Fruit fly (Drosophila melanogaster) whole organism, embryonic: ENCODE data around the gene rost.

Source experiments
- CG10431 ChIP-seq: fragments of 200-800 bp; sonication (Bioruptor generic); optimal IDR thresholded peaks from 3 replicates; lab custom pipeline; 2018; ENCODE audit warnings: missing biosample characterization, mild to moderate bottlenecking, missing genetic modification characterization
- CG10565 ChIP-seq: fragments of 200-800 bp; sonication (Bioruptor generic); optimal IDR thresholded peaks from 3 replicates; lab custom pipeline; 2016; ENCODE audit warnings: missing biosample characterization, mild to moderate bottlenecking, missing genetic modification characterization
- CG11398 ChIP-seq: fragments of 200-800 bp; sonication (Bioruptor generic); optimal IDR thresholded peaks from 2 replicates; lab custom pipeline; 2016; ENCODE audit warnings: missing biosample characterization, missing genetic modification characterization
- CG14965 ChIP-seq: fragments of 200-800 bp; sonication (Bioruptor generic); optimal IDR thresholded peaks from 2 replicates; lab custom pipeline; 2016; ENCODE audit warnings: missing biosample characterization, missing genetic modification characterization, borderline replicate concordance
- CG15269 ChIP-seq: fragments of 200-800 bp; sonication (Bioruptor generic); optimal IDR thresholded peaks from 2 replicates; lab custom pipeline; 2018; ENCODE audit warnings: missing biosample characterization, mild to moderate bottlenecking, missing genetic modification characterization, moderate library complexity
- CG15696 ChIP-seq: fragments of 200-800 bp; sonication (Bioruptor generic); optimal IDR thresholded peaks from 2 replicates; lab custom pipeline; 2019; ENCODE audit warnings: missing biosample characterization, mild to moderate bottlenecking, missing genetic modification characterization, moderate library complexity
- CG1603 ChIP-seq: fragments of 200-800 bp; sonication (Bioruptor generic); optimal IDR thresholded peaks from 2 replicates; lab custom pipeline; 2019; ENCODE audit warnings: missing biosample characterization, mild to moderate bottlenecking, missing genetic modification characterization, moderate library complexity
- CG16813 ChIP-seq: fragments of 200-800 bp; sonication (Bioruptor generic); IDR thresholded peaks from 3 replicates; pipeline ENCODE4 v1.3.6; 2022; ENCODE audit warnings: missing biosample characterization, missing genetic modification characterization; ENCODE audit not compliant: partially characterized antibody
- CG17612 ChIP-seq: fragments of 200-800 bp; sonication (Bioruptor generic); IDR thresholded peaks from 2 replicates; pipeline ENCODE4 v1.3.6; 2022; ENCODE audit warnings: missing biosample characterization, missing genetic modification characterization
- CG2120 ChIP-seq: fragments of 200-800 bp; sonication (Bioruptor generic); optimal IDR thresholded peaks from 3 replicates; lab custom pipeline; 2016; ENCODE audit warnings: missing biosample characterization, missing genetic modification characterization
- CG3065 ChIP-seq: fragments of 200-800 bp; sonication (Bioruptor generic); optimal IDR thresholded peaks from 2 replicates; lab custom pipeline; 2016; ENCODE audit warnings: missing biosample characterization, missing genetic modification characterization
- CG34422 ChIP-seq: fragments of 200-800 bp; sonication (Bioruptor generic); IDR thresholded peaks from 3 replicates; pipeline ENCODE4 v1.3.6; 2022; ENCODE audit warnings: missing biosample characterization, missing genetic modification characterization
- CG4424 ChIP-seq: fragments of 200-800 bp; sonication (Bioruptor generic); optimal IDR thresholded peaks from 3 replicates; lab custom pipeline; 2016; ENCODE audit warnings: missing biosample characterization, missing genetic modification characterization
- CG4730 ChIP-seq: fragments of 200-800 bp; sonication (Bioruptor generic); IDR thresholded peaks from 2 replicates; pipeline ENCODE4 v1.3.6; 2022; ENCODE audit warnings: missing biosample characterization, missing genetic modification characterization
- CG5953 ChIP-seq: fragments of 200-800 bp; sonication (Bioruptor generic); IDR thresholded peaks from 2 replicates; pipeline ENCODE4 v1.3.6; 2022; ENCODE audit warnings: missing biosample characterization, missing genetic modification characterization
- CG6765 ChIP-seq: fragments of 200-800 bp; sonication (Bioruptor generic); optimal IDR thresholded peaks from 3 replicates; lab custom pipeline; 2017; ENCODE audit warnings: missing biosample characterization, mild to moderate bottlenecking, missing genetic modification characterization
- CG7839 ChIP-seq: fragments of 200-800 bp; sonication (Bioruptor generic); optimal IDR thresholded peaks from 3 replicates; lab custom pipeline; 2018; ENCODE audit warnings: missing biosample characterization, mild to moderate bottlenecking, missing genetic modification characterization, moderate library complexity
- Dll ChIP-seq: fragments of 200-800 bp; sonication (Bioruptor generic); IDR thresholded peaks from 4 replicates; pipeline ENCODE4 v1.3.6; 2022; ENCODE audit warnings: missing biosample characterization, missing genetic modification characterization; ENCODE audit not compliant: partially characterized antibody
- Fer2 ChIP-seq: fragments of 200-800 bp; sonication (Bioruptor generic); optimal IDR thresholded peaks from 2 replicates; lab custom pipeline; 2018; ENCODE audit warnings: missing biosample characterization, mild to moderate bottlenecking, missing genetic modification characterization, moderate library complexity
- H2.0 ChIP-seq: fragments of 200-800 bp; sonication (Bioruptor generic); IDR thresholded peaks from 2 replicates; pipeline ENCODE4 v1.3.6; 2022; ENCODE audit warnings: missing biosample characterization, missing genetic modification characterization
- HHEX ChIP-seq: fragments of 200-800 bp; sonication (Bioruptor generic); optimal IDR thresholded peaks from 3 replicates; lab custom pipeline; 2017; ENCODE audit warnings: missing biosample characterization, mild to moderate bottlenecking, missing genetic modification characterization, missing genetic modification reagents
- Max ChIP-seq: fragments of 200-800 bp; sonication (Bioruptor generic); optimal IDR thresholded peaks from 2 replicates; lab custom pipeline; 2016; ENCODE audit warnings: missing biosample characterization, mild to moderate bottlenecking, missing genetic modification characterization
- Nf-YA ChIP-seq: fragments of 200-800 bp; sonication (Bioruptor generic); IDR thresholded peaks from 2 replicates; pipeline ENCODE4 v1.3.6; 2022; ENCODE audit warnings: missing biosample characterization, missing genetic modification characterization
- Oli ChIP-seq: fragments of 200-800 bp; sonication (Bioruptor generic); optimal IDR thresholded peaks from 2 replicates; lab custom pipeline; 2018; ENCODE audit warnings: missing biosample characterization, mild to moderate bottlenecking, missing genetic modification characterization, moderate library complexity
- Optix ChIP-seq: fragments of 200-800 bp; sonication (Bioruptor generic); IDR thresholded peaks from 3 replicates; pipeline ENCODE4 v1.3.6; 2022; ENCODE audit warnings: missing biosample characterization, missing genetic modification characterization
- Rx ChIP-seq: fragments of 200-800 bp; sonication (Bioruptor generic); IDR thresholded peaks from 2 replicates; pipeline ENCODE4 v1.3.6; 2022; ENCODE audit warnings: missing biosample characterization, missing genetic modification characterization
- Vsx1 ChIP-seq: fragments of 200-800 bp; sonication (Bioruptor generic); optimal IDR thresholded peaks from 2 replicates; lab custom pipeline; 2017; ENCODE audit warnings: missing biosample characterization, mild to moderate bottlenecking, missing genetic modification characterization, missing genetic modification reagents
- ash1 ChIP-seq: fragments of 200-800 bp; sonication (Bioruptor generic); optimal IDR thresholded peaks from 2 replicates; lab custom pipeline; 2018; ENCODE audit warnings: missing biosample characterization, mild to moderate bottlenecking, missing genetic modification characterization
- cato ChIP-seq: fragments of 200-800 bp; sonication (Bioruptor generic); optimal IDR thresholded peaks from 2 replicates; lab custom pipeline; 2016; ENCODE audit warnings: missing biosample characterization, missing genetic modification characterization, borderline replicate concordance
- corto ChIP-seq: fragments of 200-800 bp; sonication (Bioruptor generic); optimal IDR thresholded peaks from 2 replicates; lab custom pipeline; 2016; ENCODE audit warnings: missing biosample characterization, mild to moderate bottlenecking, missing genetic modification characterization, moderate library complexity
- gfzf ChIP-seq: fragments of 200-800 bp; sonication (Bioruptor generic); optimal IDR thresholded peaks from 2 replicates; lab custom pipeline; 2016; ENCODE audit warnings: missing biosample characterization, mild to moderate bottlenecking, missing genetic modification characterization, moderate library complexity
- lab ChIP-seq: fragments of 200-800 bp; sonication (Bioruptor generic); optimal IDR thresholded peaks from 3 replicates; lab custom pipeline; 2017; ENCODE audit warnings: missing biosample characterization, missing genetic modification characterization, mild to moderate bottlenecking, moderate library complexity, missing genetic modification reagents
- luna ChIP-seq: fragments of 200-800 bp; sonication (Bioruptor generic); optimal IDR thresholded peaks from 2 replicates; lab custom pipeline; 2016; ENCODE audit warnings: missing biosample characterization, missing genetic modification characterization
- mld ChIP-seq: fragments of 200-800 bp; sonication (Bioruptor generic); IDR thresholded peaks from 3 replicates; pipeline ENCODE4 v1.3.6; 2022; ENCODE audit warnings: missing biosample characterization, missing genetic modification characterization; ENCODE audit not compliant: partially characterized antibody
- pb ChIP-seq: fragments of 200-800 bp; sonication (Bioruptor generic); optimal IDR thresholded peaks from 3 replicates; lab custom pipeline; 2016; ENCODE audit warnings: missing biosample characterization, missing genetic modification characterization
- pfk ChIP-seq: fragments of 200-800 bp; sonication (Bioruptor generic); optimal IDR thresholded peaks from 2 replicates; lab custom pipeline; 2018; ENCODE audit warnings: missing biosample characterization, mild to moderate bottlenecking, missing genetic modification characterization, moderate library complexity
- row ChIP-seq: fragments of 200-800 bp; sonication (Bioruptor generic); IDR thresholded peaks from 3 replicates; pipeline ENCODE4 v1.3.6; 2022; ENCODE audit warnings: missing biosample characterization, missing genetic modification characterization
- sens-2 ChIP-seq: fragments of 200-800 bp; sonication (Bioruptor generic); IDR thresholded peaks from 2 replicates; pipeline ENCODE4 v1.3.6; 2022; ENCODE audit warnings: missing biosample characterization, missing genetic modification characterization
- sisA ChIP-seq: fragments of 200-800 bp; sonication (Bioruptor generic); IDR thresholded peaks from 2 replicates; pipeline ENCODE4 v1.3.6; 2022; ENCODE audit warnings: missing biosample characterization, missing genetic modification characterization
- slbo ChIP-seq: fragments of 200-800 bp; sonication (Bioruptor generic); IDR thresholded peaks from 2 replicates; pipeline ENCODE4 v1.3.6; 2022; ENCODE audit warnings: missing biosample characterization, missing genetic modification characterization
- slou ChIP-seq: fragments of 200-800 bp; sonication (Bioruptor generic); optimal IDR thresholded peaks from 3 replicates; lab custom pipeline; 2016; ENCODE audit warnings: missing biosample characterization, missing genetic modification characterization
- sqz ChIP-seq: fragments of 200-800 bp; sonication (Bioruptor generic); optimal IDR thresholded peaks from 3 replicates; lab custom pipeline; 2018; ENCODE audit warnings: missing biosample characterization, mild to moderate bottlenecking, missing genetic modification characterization
- sr ChIP-seq: fragments of 200-800 bp; sonication (Bioruptor generic); IDR thresholded peaks from 3 replicates; pipeline ENCODE4 v1.3.6; 2022; ENCODE audit warnings: missing biosample characterization, missing genetic modification characterization
- tna ChIP-seq: fragments of 200-800 bp; sonication (Bioruptor generic); IDR thresholded peaks from 2 replicates; pipeline ENCODE4 v1.3.6; 2022; ENCODE audit warnings: missing biosample characterization, missing genetic modification characterization; ENCODE audit not compliant: partially characterized antibody
- toy ChIP-seq: fragments of 200-800 bp; sonication (Bioruptor generic); IDR thresholded peaks from 2 replicates; pipeline ENCODE4 v1.3.6; 2022; ENCODE audit warnings: missing biosample characterization, missing genetic modification characterization
- vfl ChIP-seq: fragments of 200-800 bp; sonication (Bioruptor generic); optimal IDR thresholded peaks from 2 replicates; lab custom pipeline; 2016; ENCODE audit warnings: missing biosample characterization, missing genetic modification characterization
- wek ChIP-seq: fragments of 200-800 bp; sonication (Bioruptor generic); optimal IDR thresholded peaks from 3 replicates; lab custom pipeline; 2018; ENCODE audit warnings: missing biosample characterization, mild to moderate bottlenecking, missing genetic modification characterization, moderate library complexity
- zen ChIP-seq: fragments of 200-800 bp; sonication (Bioruptor generic); optimal IDR thresholded peaks from 3 replicates; lab custom pipeline; 2018; ENCODE audit warnings: missing biosample characterization, mild to moderate bottlenecking, missing genetic modification characterization, moderate library complexity

The rost gene

DNA sequence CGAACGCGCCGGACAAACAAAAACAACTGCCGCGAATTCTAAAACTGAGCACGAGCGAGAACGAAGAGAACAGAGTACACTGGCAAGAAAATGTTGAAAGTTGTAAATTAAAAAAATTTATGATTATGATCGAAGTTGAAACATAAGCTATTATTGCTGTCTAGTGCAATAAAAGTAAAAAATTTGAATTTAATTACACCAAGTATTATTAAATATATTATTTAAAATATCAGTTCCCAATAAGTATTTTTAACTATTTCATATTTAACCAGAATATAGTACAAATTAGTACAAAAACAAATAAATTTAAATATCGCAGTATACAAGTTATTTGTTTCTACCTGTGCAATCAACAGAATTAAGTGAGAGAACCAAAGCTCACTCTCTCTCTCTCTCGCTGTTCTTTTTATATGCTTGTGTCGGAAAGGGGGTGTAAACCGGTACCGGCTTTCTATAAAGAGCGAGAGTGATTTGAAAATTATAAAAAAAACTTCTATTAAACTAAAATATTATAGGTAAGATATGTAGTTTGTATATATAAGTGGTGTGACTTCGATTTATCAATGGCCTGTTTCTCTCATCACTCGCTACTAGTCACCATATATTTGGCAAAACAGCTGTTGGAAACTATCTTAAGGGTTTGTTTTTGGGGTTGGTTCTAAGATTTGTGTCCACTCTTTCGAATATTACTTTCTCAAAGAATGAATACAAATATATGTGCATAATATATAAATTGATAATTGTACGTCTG, 38.0 kb downstream of the rost start, which contains the start of gene C1GalTA (continued):
- peak; percentile 6 for TF ChIP-seq CG1603 (tag; lab: Kevin White, UChicago)
- TF ChIP-seq CG2120 (GFP tag; lab: Kevin White, UChicago) = peak; percentile 89
- no peak for TF ChIP-seq sr
- TF ChIP-seq HHEX (GFP tag; lab: Kevin White, UChicago) = peak; percentile 97
- peak; percentile 86 for TF ChIP-seq sisA (GFP tag; lab: Robert Waterston, UW)
- TF ChIP-seq slbo = peak; percentile 95
- TF ChIP-seq H2.0 (GFP tag; lab: Robert Waterston, UW) = peak; percentile 91
- peak; percentile 90 for TF ChIP-seq Max (GFP tag; lab: Kevin White, UChicago)
- TF ChIP-seq sqz = peak; percentile 98
- TF ChIP-seq zen = peak; percentile 96
- peak; percentile 98 for TF ChIP-seq lab (GFP tag; lab: Kevin White, UChicago)
- peak; percentile 90 for TF ChIP-seq toy (GFP tag; lab: Robert Waterston, UW)
- TF ChIP-seq row (GFP tag; lab: Robert Waterston, UW) = peak; percentile 98
- TF ChIP-seq CG10565 (GFP tag; lab: Kevin White, UChicago) = peak; percentile 26
- peak; percentile 90 for TF ChIP-seq Vsx1 (GFP tag; lab: Kevin White, UChicago)
- peak; percentile 95 for TF ChIP-seq CG15696 (tag; lab: Kevin White, UChicago)
- TF ChIP-seq CG17612 = peak; percentile 87
- peak; percentile 78 for TF ChIP-seq Rx
- TF ChIP-seq ash1 (GFP tag; lab: Kevin White, UChicago) = no peak
- peak; percentile 70 for TF ChIP-seq vfl (GFP tag; lab: Kevin White, UChicago)
- 0 out of 3 replicates have a peak, but pooled peaks have one; percentile 62 for TF ChIP-seq Optix (GFP tag; lab: Robert Waterston, UW)
- peak; percentile 95 for TF ChIP-seq Fer2 (tag; lab: Kevin White, UChicago)
- TF ChIP-seq CG11398 (GFP tag; lab: Kevin White, UChicago) = peak; percentile 63
- TF ChIP-seq corto (GFP tag; lab: Kevin White, UChicago) = peak; percentile 59
- no peak for TF ChIP-seq CG14965
- peak; percentile 91 for TF ChIP-seq cato (GFP tag; lab: Kevin White, UChicago)
- no peak for TF ChIP-seq tna (GFP tag; lab: Robert Waterston, UW)
- peak; percentile 89 for TF ChIP-seq Nf-YA (GFP tag; lab: Robert Waterston, UW)
- no peak for TF ChIP-seq CG16813 (GFP tag; lab: Robert Waterston, UW)
- TF ChIP-seq CG4424 (GFP tag; lab: Kevin White, UChicago) = peak; percentile 96
- TF ChIP-seq pfk (GFP tag; lab: Kevin White, UChicago) = no peak
- peak; percentile 38 for TF ChIP-seq wek (GFP tag; lab: Kevin White, UChicago)
- peak; percentile 11 for TF ChIP-seq pb
- TF ChIP-seq CG34422 (GFP tag; lab: Robert Waterston, UW) = peak; percentile 96
- peak; percentile 87 for TF ChIP-seq CG3065 (GFP tag; lab: Kevin White, UChicago)
- TF ChIP-seq CG7839 (tag; lab: Kevin White, UChicago) = peak; percentile 99
- TF ChIP-seq slou (GFP tag; lab: Kevin White, UChicago) = peak; percentile 94
- peak; percentile 81 for TF ChIP-seq sens-2 (GFP tag; lab: Robert Waterston, UW)
- no peak for TF ChIP-seq luna (GFP tag; lab: Kevin White, UChicago)
- no peak for TF ChIP-seq gfzf (GFP tag; lab: Kevin White, UChicago)
- TF ChIP-seq mld (GFP tag; lab: Robert Waterston, UW) = no peak
- TF ChIP-seq Oli (tag; lab: Kevin White, UChicago) = peak; percentile 98
- TF ChIP-seq Dll (GFP tag; lab: Robert Waterston, UW) = no peak
- TF ChIP-seq CG15269 (tag; lab: Kevin White, UChicago) = peak; percentile 99
- TF ChIP-seq CG10431 = peak; percentile 94
- peak; percentile 93 for TF ChIP-seq CG4730
- peak; percentile 98 for TF ChIP-seq CG6765 (GFP tag; lab: Kevin White, UChicago)
- peak; percentile 84; the same call in 1 of the 2 replicates for TF ChIP-seq CG5953
